Fruit fly (Drosophila melanogaster): ENCODE results near the gene Rlip.

dm6 chr3R:21013780-21014179 is 3.7 kb upstream of the Rlip start:
- TF ChIP-seq CG8478 (optimal IDR thresholded peaks at IDR 0.05), result no peak
- TF ChIP-seq CTCF (optimal IDR thresholded peaks at IDR 0.05), result no peak

All from S2 (cell line).